Worm (Caenorhabditis elegans) whole organism, young adult: ENCODE measurements around the gene old-1.

ENCODE experiments used
- F10E7.11 ChIP-seq: sonication (generic microtip); optimal IDR thresholded peaks from 2 replicates; lab custom pipeline; 2017; ENCODE audit warnings: mild to moderate bottlenecking, missing genetic modification characterization, moderate library complexity, missing compliant biosample characterization
- F39B2.1 ChIP-seq: fragments of 200-800 bp; sonication (Bioruptor generic); IDR thresholded peaks from 2 replicates; pipeline ENCODE4 v1.3.6; 2022; ENCODE audit warnings: missing genetic modification reagents, missing genetic modification characterization, missing compliant biosample characterization
- ceh-27 ChIP-seq: fragments of 200-800 bp; sonication (Bioruptor generic); optimal IDR thresholded peaks from 2 replicates; lab custom pipeline; 2018; ENCODE audit warnings: mild to moderate bottlenecking, missing genetic modification characterization, moderate library complexity, missing compliant biosample characterization
- hlh-26 ChIP-seq: fragments of 200-800 bp; sonication (Bioruptor generic); conservative IDR thresholded peaks from 2 replicates; pipeline ENCODE4 v1.3.6; 2022; ENCODE audit warnings: missing genetic modification reagents, missing genetic modification characterization, missing compliant biosample characterization
- nfyb-1 ChIP-seq: fragments of 200-800 bp; sonication (Bioruptor generic); IDR thresholded peaks from 2 replicates; pipeline ENCODE4 v1.3.6; 2022; ENCODE audit warnings: missing genetic modification reagents, missing genetic modification characterization, missing compliant biosample characterization
- pha-4 ChIP-seq: fragments of 150-350 bp; sonication (generic microtip); optimal IDR thresholded peaks from 2 replicates; lab custom pipeline; 2014; ENCODE audit warnings: missing biosample characterization, missing genetic modification reagents, missing genetic modification characterization
- rcor-1 ChIP-seq: fragments of 200-800 bp; sonication (Bioruptor generic); IDR thresholded peaks from 2 replicates; pipeline ENCODE4 v1.3.6; 2022; ENCODE audit warnings: missing genetic modification reagents, missing genetic modification characterization, missing compliant biosample characterization
- snpc-4 ChIP-seq, 5 experiments: fragments of 150-350 bp in 1 of 5; sonication (generic microtip) in 4 of 5; optimal IDR thresholded peaks; 2 replicates each; lab custom pipeline; 2014 to 2018; ENCODE audit warnings: missing genetic modification characterization in 5 of 5, missing biosample characterization in 3 of 5, antibody characterized with exemption in 2 of 5, mild to moderate bottlenecking in 2 of 5, missing compliant biosample characterization in 2 of 5, missing genotype in 2 of 5, moderate library complexity in 2 of 5, missing genetic modification reagents in 1 of 5

DNA sequence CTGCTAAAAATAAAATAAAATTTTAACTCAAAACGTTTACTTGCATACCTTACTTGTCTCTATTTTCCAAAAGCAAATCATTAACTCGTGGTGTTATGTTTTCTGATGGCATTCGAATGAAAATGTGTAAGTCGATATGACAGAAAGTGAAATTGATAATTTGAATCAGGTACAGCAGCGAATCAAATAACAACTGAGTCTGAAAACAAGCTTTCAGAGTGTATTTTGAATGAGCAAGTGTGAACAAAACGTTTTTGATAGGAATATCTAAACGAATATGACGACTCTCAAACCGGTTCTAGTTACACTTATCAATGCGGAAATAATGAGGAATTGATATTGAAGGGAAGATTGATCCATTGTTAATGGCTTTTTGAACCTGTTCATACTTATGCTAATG lies 2.5 kb upstream of the old-1 start, which contains the start of gene chil-7:
- TF ChIP-seq snpc-4 (GFP tag; optimal IDR thresholded peaks at IDR 0.05; lab: Kevin White, UChicago): no peak
- no peak for TF ChIP-seq snpc-4 (tag; optimal IDR thresholded peaks at IDR 0.05; lab: Kevin White, UChicago)
- TF ChIP-seq nfyb-1 (GFP tag; lab: Robert Waterston, UW): no peak
- no peak for TF ChIP-seq hlh-26
- no peak for TF ChIP-seq F39B2.1 (GFP tag; lab: Robert Waterston, UW)
- no peak for TF ChIP-seq pha-4 (tag; lab: Kevin White, UChicago)
- TF ChIP-seq F10E7.11 (tag; lab: Kevin White, UChicago): no peak
- TF ChIP-seq rcor-1: no peak
- no peak for TF ChIP-seq ceh-27
